Fruit fly (Drosophila melanogaster) whole organism, embryonic: ENCODE results near the gene CG13138.
A peak's percentile ranks its signal among the peaks of the same experiment; 100 is the strongest.

ENCODE experiments used
- BEAF-32 ChIP-seq: fragments of 200-800 bp; sonication (Bioruptor generic); optimal IDR thresholded peaks from 3 replicates; lab custom pipeline; 2017; ENCODE audit warnings: missing biosample characterization, missing genetic modification characterization, mild to moderate bottlenecking, moderate library complexity, missing genetic modification reagents
- CG10267 ChIP-seq: fragments of 200-800 bp; sonication (Bioruptor generic); optimal IDR thresholded peaks from 2 replicates; lab custom pipeline; 2018; ENCODE audit warnings: missing biosample characterization, mild to moderate bottlenecking, missing genetic modification characterization, moderate library complexity
- CG10366 ChIP-seq: fragments of 200-800 bp; sonication (Bioruptor generic); IDR thresholded peaks from 2 replicates; pipeline ENCODE4 v1.3.6; 2022; ENCODE audit warnings: missing biosample characterization, missing genetic modification characterization
- CG13287 ChIP-seq: fragments of 200-800 bp; sonication (Bioruptor generic); IDR thresholded peaks from 2 replicates; pipeline ENCODE4 v1.3.6; 2022; ENCODE audit warnings: missing biosample characterization, missing genetic modification characterization; ENCODE audit not compliant: partially characterized antibody
- CG14667 ChIP-seq: fragments of 200-800 bp; sonication (Bioruptor generic); IDR thresholded peaks from 2 replicates; pipeline ENCODE4 v1.3.6; 2022; ENCODE audit warnings: missing biosample characterization, missing genetic modification characterization
- CG14710 ChIP-seq: fragments of 200-800 bp; sonication (Bioruptor generic); optimal IDR thresholded peaks from 3 replicates; lab custom pipeline; 2019; ENCODE audit warnings: missing biosample characterization, mild to moderate bottlenecking, missing genetic modification characterization, moderate library complexity
- CG15601 ChIP-seq: fragments of 200-800 bp; sonication (Bioruptor generic); optimal IDR thresholded peaks from 3 replicates; lab custom pipeline; 2019; ENCODE audit warnings: missing biosample characterization, mild to moderate bottlenecking, missing genetic modification characterization, moderate library complexity
- CG16813 ChIP-seq: fragments of 200-800 bp; sonication (Bioruptor generic); IDR thresholded peaks from 3 replicates; pipeline ENCODE4 v1.3.6; 2022; ENCODE audit warnings: missing biosample characterization, missing genetic modification characterization; ENCODE audit not compliant: partially characterized antibody
- CG17361 ChIP-seq: fragments of 200-800 bp; sonication (Bioruptor generic); IDR thresholded peaks from 3 replicates; pipeline ENCODE4 v1.3.6; 2022; ENCODE audit warnings: missing biosample characterization, missing genetic modification characterization
- CG2116 ChIP-seq: fragments of 200-800 bp; sonication (Bioruptor generic); optimal IDR thresholded peaks from 3 replicates; lab custom pipeline; 2018; ENCODE audit warnings: missing biosample characterization, mild to moderate bottlenecking, missing genetic modification characterization
- CG2120 ChIP-seq: fragments of 200-800 bp; sonication (Bioruptor generic); optimal IDR thresholded peaks from 3 replicates; lab custom pipeline; 2016; ENCODE audit warnings: missing biosample characterization, missing genetic modification characterization
- CG3726 ChIP-seq: fragments of 200-800 bp; sonication (Bioruptor generic); IDR thresholded peaks from 3 replicates; pipeline ENCODE4, ENCODE4 v1.3.6; 2022; ENCODE audit warnings: missing biosample characterization, missing genetic modification characterization
- CG4328 ChIP-seq: fragments of 200-800 bp; sonication (Bioruptor generic); optimal IDR thresholded peaks from 3 replicates; lab custom pipeline; 2017; ENCODE audit warnings: missing biosample characterization, missing genetic modification reagents, missing genetic modification characterization
- CG4617 ChIP-seq: fragments of 200-800 bp; sonication (Bioruptor generic); optimal IDR thresholded peaks from 3 replicates; lab custom pipeline; 2016; ENCODE audit warnings: missing biosample characterization, missing genetic modification characterization, borderline replicate concordance
- CG7745 ChIP-seq: fragments of 200-800 bp; sonication (Bioruptor generic); optimal IDR thresholded peaks from 2 replicates; lab custom pipeline; 2018; ENCODE audit warnings: missing biosample characterization, mild to moderate bottlenecking, missing genetic modification characterization, moderate library complexity
- CG9932 ChIP-seq: fragments of 200-800 bp; sonication (Bioruptor generic); IDR thresholded peaks from 2 replicates; pipeline ENCODE4 v1.3.6; 2022; ENCODE audit warnings: missing biosample characterization, missing genetic modification characterization
- Dll ChIP-seq: fragments of 200-800 bp; sonication (Bioruptor generic); IDR thresholded peaks from 4 replicates; pipeline ENCODE4 v1.3.6; 2022; ENCODE audit warnings: missing biosample characterization, missing genetic modification characterization; ENCODE audit not compliant: partially characterized antibody
- Dp ChIP-seq: fragments of 200-800 bp; sonication (Bioruptor generic); optimal IDR thresholded peaks from 2 replicates; lab custom pipeline; 2018; ENCODE audit warnings: missing biosample characterization, mild to moderate bottlenecking, missing genetic modification characterization, moderate library complexity
- E2f2 ChIP-seq: fragments of 200-800 bp; sonication (Bioruptor generic); IDR thresholded peaks from 2 replicates; pipeline ENCODE4 v1.3.6; 2022; ENCODE audit warnings: missing biosample characterization, missing genetic modification characterization
- Elba2 ChIP-seq: fragments of 200-800 bp; sonication (Bioruptor generic); optimal IDR thresholded peaks from 3 replicates; lab custom pipeline; 2016; ENCODE audit warnings: missing biosample characterization, missing genetic modification characterization
- Hr51 ChIP-seq, 2 experiments: fragments of 200-800 bp; sonication (Bioruptor generic); optimal IDR thresholded peaks; 2 replicates in 1 of 2; 3 replicates in 1 of 2; lab custom pipeline; 2016 to 2018; ENCODE audit warnings: missing biosample characterization in 2 of 2, missing genetic modification characterization in 2 of 2, mild to moderate bottlenecking in 1 of 2, moderate library complexity in 1 of 2
- NK7.1 ChIP-seq: fragments of 200-800 bp; sonication (Bioruptor generic); optimal IDR thresholded peaks from 3 replicates; lab custom pipeline; 2016; ENCODE audit warnings: missing biosample characterization, missing genetic modification characterization
- Ptx1 ChIP-seq: fragments of 200-800 bp; sonication (Bioruptor generic); IDR thresholded peaks from 2 replicates; pipeline ENCODE4 v1.3.6; 2022; ENCODE audit warnings: missing biosample characterization, missing genetic modification characterization
- Scr ChIP-seq: fragments of 200-800 bp; sonication (Bioruptor generic); IDR thresholded peaks from 2 replicates; pipeline ENCODE4 v1.3.6; 2022; ENCODE audit warnings: missing biosample characterization, missing genetic modification characterization; ENCODE audit not compliant: partially characterized antibody
- Sox100B ChIP-seq: fragments of 200-800 bp; sonication (Bioruptor generic); optimal IDR thresholded peaks from 3 replicates; lab custom pipeline; 2018; ENCODE audit warnings: missing biosample characterization, mild to moderate bottlenecking, missing genetic modification characterization
- Sry-β ChIP-seq: fragments of 200-800 bp; sonication (Bioruptor generic); optimal IDR thresholded peaks from 2 replicates; lab custom pipeline; 2018; ENCODE audit warnings: missing biosample characterization, mild to moderate bottlenecking, missing genetic modification characterization, moderate library complexity
- Sry-δ ChIP-seq: fragments of 200-800 bp; sonication (Bioruptor generic); optimal IDR thresholded peaks from 2 replicates; lab custom pipeline; 2016; ENCODE audit warnings: missing biosample characterization, missing genetic modification characterization
- Usf ChIP-seq: fragments of 200-800 bp; sonication (Bioruptor generic); optimal IDR thresholded peaks from 2 replicates; lab custom pipeline; 2017; ENCODE audit warnings: missing genotype, missing biosample characterization, missing genetic modification characterization
- Vsx1 ChIP-seq: fragments of 200-800 bp; sonication (Bioruptor generic); optimal IDR thresholded peaks from 2 replicates; lab custom pipeline; 2017; ENCODE audit warnings: missing biosample characterization, mild to moderate bottlenecking, missing genetic modification characterization, missing genetic modification reagents
- amos ChIP-seq: fragments of 200-800 bp; sonication (Bioruptor generic); IDR thresholded peaks from 2 replicates; pipeline ENCODE4 v1.3.6; 2022; ENCODE audit warnings: missing biosample characterization, missing genetic modification characterization; ENCODE audit not compliant: partially characterized antibody
- ato ChIP-seq: fragments of 200-800 bp; sonication (Bioruptor generic); IDR thresholded peaks from 2 replicates; pipeline ENCODE4 v1.3.6; 2022; ENCODE audit warnings: missing biosample characterization, missing genetic modification characterization; ENCODE audit not compliant: partially characterized antibody
- cwo ChIP-seq: fragments of 200-800 bp; sonication (Bioruptor generic); optimal IDR thresholded peaks from 3 replicates; lab custom pipeline; 2017; ENCODE audit warnings: missing biosample characterization, missing genetic modification characterization, mild to moderate bottlenecking, moderate library complexity, missing genetic modification reagents
- da ChIP-seq: fragments of 200-800 bp; sonication (Bioruptor generic); optimal IDR thresholded peaks from 2 replicates; lab custom pipeline; 2016; ENCODE audit warnings: missing biosample characterization, missing genetic modification characterization
- dmrt11E ChIP-seq: fragments of 200-800 bp; sonication (Bioruptor generic); optimal IDR thresholded peaks from 3 replicates; lab custom pipeline; 2018; ENCODE audit warnings: missing biosample characterization, mild to moderate bottlenecking, missing genetic modification characterization, moderate library complexity
- en ChIP-seq: fragments of 200-800 bp; sonication (Bioruptor generic); optimal IDR thresholded peaks from 2 replicates; lab custom pipeline; 2016; ENCODE audit warnings: missing biosample characterization, missing genetic modification characterization
- gem ChIP-seq: fragments of 200-800 bp; sonication (Bioruptor generic); optimal IDR thresholded peaks from 2 replicates; lab custom pipeline; 2019; ENCODE audit warnings: missing biosample characterization, mild to moderate bottlenecking, missing genetic modification characterization, moderate library complexity
- gfzf ChIP-seq: fragments of 200-800 bp; sonication (Bioruptor generic); optimal IDR thresholded peaks from 2 replicates; lab custom pipeline; 2016; ENCODE audit warnings: missing biosample characterization, mild to moderate bottlenecking, missing genetic modification characterization, moderate library complexity
- knrl ChIP-seq: fragments of 200-800 bp; sonication (Bioruptor generic); IDR thresholded peaks from 3 replicates; pipeline ENCODE4 v1.3.6; 2022; ENCODE audit warnings: missing biosample characterization, missing genetic modification characterization; ENCODE audit not compliant: partially characterized antibody
- peb ChIP-seq: fragments of 200-800 bp; sonication (Bioruptor generic); IDR thresholded peaks from 2 replicates; pipeline ENCODE4 v1.3.6; 2022; ENCODE audit warnings: missing biosample characterization, missing genetic modification characterization
- prd ChIP-seq, 3 experiments: fragments of >200 bp in 2 of 3; fragments of 200-800 bp in 1 of 3; sonication (Bioruptor generic) in 1 of 3; optimal IDR thresholded peaks in 2 of 3; IDR thresholded peaks in 1 of 3; 2 replicates in 2 of 3; 3 replicates in 1 of 3; pipeline versions ENCODE4 v1.3.6 to Lab custom; 2017 to 2022; ENCODE audit warnings: missing biosample characterization in 1 of 3, missing genetic modification characterization in 1 of 3
- pzg ChIP-seq: fragments of 200-800 bp; sonication (Bioruptor generic); optimal IDR thresholded peaks from 3 replicates; lab custom pipeline; 2018; ENCODE audit warnings: missing biosample characterization, mild to moderate bottlenecking, missing genetic modification characterization, moderate library complexity
- row ChIP-seq: fragments of 200-800 bp; sonication (Bioruptor generic); IDR thresholded peaks from 3 replicates; pipeline ENCODE4 v1.3.6; 2022; ENCODE audit warnings: missing biosample characterization, missing genetic modification characterization
- slbo ChIP-seq: fragments of 200-800 bp; sonication (Bioruptor generic); IDR thresholded peaks from 2 replicates; pipeline ENCODE4 v1.3.6; 2022; ENCODE audit warnings: missing biosample characterization, missing genetic modification characterization
- sna ChIP-seq: fragments of 200-800 bp; sonication (Bioruptor generic); IDR thresholded peaks from 2 replicates; pipeline ENCODE4 v1.3.6; 2022; ENCODE audit warnings: missing biosample characterization, missing genetic modification characterization; ENCODE audit not compliant: partially characterized antibody
- zen ChIP-seq: fragments of 200-800 bp; sonication (Bioruptor generic); optimal IDR thresholded peaks from 3 replicates; lab custom pipeline; 2018; ENCODE audit warnings: missing biosample characterization, mild to moderate bottlenecking, missing genetic modification characterization, moderate library complexity

The CG13138 gene

DNA sequence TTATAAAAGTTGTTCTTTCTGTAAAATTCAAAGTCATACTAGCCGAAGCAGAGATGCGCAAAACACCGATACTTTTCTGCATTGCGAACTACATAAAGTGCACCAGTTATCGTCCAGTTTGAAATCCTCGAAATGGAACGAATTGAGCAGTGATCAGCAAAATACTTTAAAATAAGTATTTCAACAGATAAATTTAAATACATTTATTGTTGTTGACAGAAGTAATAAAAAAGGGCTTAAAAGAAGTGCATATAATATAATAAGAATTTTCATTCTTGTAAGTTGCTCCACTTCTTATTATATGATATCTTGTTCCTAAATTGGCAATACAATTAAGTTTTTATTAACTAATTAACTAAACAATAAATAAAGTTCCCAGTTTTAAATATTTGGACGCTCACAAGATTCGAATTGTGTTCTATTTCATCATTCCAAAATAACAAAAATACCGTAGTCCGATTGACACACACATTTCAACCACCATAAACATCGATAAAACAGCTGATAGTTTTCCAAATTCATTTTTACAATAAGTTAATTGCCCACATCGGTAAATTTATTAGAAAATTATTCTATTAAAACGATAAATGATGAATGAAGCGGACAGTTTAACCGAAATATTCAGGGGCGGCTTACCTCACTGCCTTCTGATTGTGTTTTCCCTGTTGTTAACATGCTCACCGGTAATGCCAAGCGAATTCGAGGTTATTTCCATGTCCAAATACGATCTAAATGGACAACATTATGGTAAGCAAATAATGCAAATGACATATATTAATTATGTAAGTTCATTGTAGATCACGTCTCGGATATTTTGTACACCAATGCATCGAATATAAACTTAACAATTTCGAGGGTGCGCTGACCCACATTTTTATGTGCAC lies 12.8 kb upstream of the CG13138 start, which contains the start of the genes Usp14 and CG4972 (continued):
- peak; percentile 66 for TF ChIP-seq knrl
- TF ChIP-seq CG10366 (GFP tag; lab: Robert Waterston, UW) = no peak
- TF ChIP-seq Sry-δ (GFP tag; lab: Kevin White, UChicago) = peak; percentile 79
- TF ChIP-seq pzg (GFP tag; lab: Kevin White, UChicago) = peak; percentile 40
- no peak for TF ChIP-seq ato (GFP tag; lab: Robert Waterston, UW)
- TF ChIP-seq CG7745 (tag; lab: Kevin White, UChicago) = no peak
- TF ChIP-seq Vsx1 (GFP tag; lab: Kevin White, UChicago) = no peak
- TF ChIP-seq E2f2 (GFP tag; lab: Robert Waterston, UW) = no peak
- TF ChIP-seq CG9932 = no peak; the same call in 1 of the 2 replicates
- TF ChIP-seq en (GFP tag; lab: Kevin White, UChicago) = no peak
- peak; percentile 8 for TF ChIP-seq zen (tag; lab: Kevin White, UChicago)
- TF ChIP-seq Hr51 (GFP tag; optimal IDR thresholded peaks at IDR 0.05; lab: Kevin White, UChicago) = no peak
- peak; percentile 3 for TF ChIP-seq Elba2 (GFP tag; lab: Kevin White, UChicago)
- peak; percentile 56 for TF ChIP-seq CG2116 (GFP tag; lab: Kevin White, UChicago)
- peak; percentile 53; the same call in 1 of the 2 replicates for TF ChIP-seq amos
- TF ChIP-seq CG13287 (GFP tag; lab: Robert Waterston, UW) = peak; percentile 23; the same call in 1 of the 2 replicates
- 0 out of 3 replicates have a peak, but pooled peaks have one; percentile 41 for TF ChIP-seq CG16813 (GFP tag; lab: Robert Waterston, UW)
- peak; percentile 9 for TF ChIP-seq Sox100B (GFP tag; lab: Kevin White, UChicago)
- peak; percentile 77; the same call in 2 of the 3 replicates for TF ChIP-seq CG17361 (GFP tag; lab: Robert Waterston, UW)
- TF ChIP-seq da (GFP tag; lab: Kevin White, UChicago) = no peak
- TF ChIP-seq CG2120 (GFP tag; lab: Kevin White, UChicago) = peak; percentile 29
- peak; percentile 64 for TF ChIP-seq CG14710 (tag; lab: Kevin White, UChicago)
- TF ChIP-seq CG3726 (GFP tag; lab: Robert Waterston, UW) = no peak
- TF ChIP-seq gem (tag; lab: Kevin White, UChicago) = no peak
- peak; percentile 16 for TF ChIP-seq CG10267 (tag; lab: Kevin White, UChicago)
- peak; percentile 72 for TF ChIP-seq row (GFP tag; lab: Robert Waterston, UW)
- TF ChIP-seq Dp = no peak
- TF ChIP-seq Dll = peak; percentile 52; the same call in 1 of the 4 replicates
- no peak for TF ChIP-seq CG4328 (GFP tag; lab: Kevin White, UChicago)
- no peak for TF ChIP-seq peb (GFP tag; lab: Robert Waterston, UW)
- TF ChIP-seq gfzf (GFP tag; lab: Kevin White, UChicago) = peak; percentile 37
- peak; percentile 54; the same call in 1 of the 2 replicates for TF ChIP-seq Scr (GFP tag; lab: Robert Waterston, UW)
- peak; percentile 80 for TF ChIP-seq BEAF-32 (GFP tag; lab: Kevin White, UChicago)
- TF ChIP-seq CG15601 (tag; lab: Kevin White, UChicago) = peak; percentile 11
- TF ChIP-seq prd (optimal IDR thresholded peaks at IDR 0.05; lab: Kevin White, UChicago) = no peak
- no peak for TF ChIP-seq prd (GFP tag; IDR thresholded peaks at IDR 0.05; lab: Robert Waterston, UW)
- peak; percentile 35 for TF ChIP-seq slbo (GFP tag; lab: Robert Waterston, UW)
- TF ChIP-seq Sry-β = peak; percentile 61
- 0 out of 2 replicates have a peak, but pooled peaks have one; percentile 9 for TF ChIP-seq sna
- no peak for TF ChIP-seq cwo (GFP tag; lab: Kevin White, UChicago)
- no peak for TF ChIP-seq Ptx1 (GFP tag; lab: Robert Waterston, UW)
- no peak for TF ChIP-seq Usf (GFP tag; lab: Kevin White, UChicago)
- peak; percentile 19 for TF ChIP-seq CG4617
- TF ChIP-seq dmrt11E (tag; lab: Kevin White, UChicago) = peak; percentile 39
- TF ChIP-seq CG14667 (GFP tag; lab: Robert Waterston, UW) = peak; percentile 70; the same call in 1 of the 2 replicates
- no peak for TF ChIP-seq NK7.1 (GFP tag; lab: Kevin White, UChicago)
